Worm (Caenorhabditis elegans) whole organism, L2 larva: ENCODE data around the gene ins-23.

Experiments used
- alr-1 ChIP-seq: fragments of 150-350 bp; optimal IDR thresholded peaks from 2 replicates; lab custom pipeline; 2014; ENCODE audit warnings: missing biosample characterization, missing genetic modification characterization
- ama-1 ChIP-seq: fragments of 150-350 bp; optimal IDR thresholded peaks from 2 replicates; lab custom pipeline; 2018; ENCODE audit warnings: inconsistent platforms
- blmp-1 ChIP-seq: sonication (generic microtip); optimal IDR thresholded peaks from 2 replicates; lab custom pipeline; 2017; ENCODE audit warnings: missing genetic modification characterization, mild to moderate bottlenecking, missing compliant biosample characterization, antibody characterized with exemption, moderate library complexity; ENCODE audit not compliant: insufficient read depth
- ceh-82 ChIP-seq: fragments of 150-350 bp; optimal IDR thresholded peaks from 2 replicates; lab custom pipeline; 2014; ENCODE audit warnings: missing biosample characterization, missing genetic modification characterization
- elt-1 ChIP-seq: fragments of 150-350 bp; optimal IDR thresholded peaks from 2 replicates; lab custom pipeline; 2014; ENCODE audit warnings: missing biosample characterization, missing genetic modification characterization
- lin-11 ChIP-seq: fragments of 150-350 bp; sonication (generic microtip); optimal IDR thresholded peaks from 2 replicates; lab custom pipeline; 2014; ENCODE audit warnings: missing biosample characterization, missing genetic modification characterization, inconsistent platforms, mixed read lengths
- lin-39 ChIP-seq: fragments of 150-350 bp; optimal IDR thresholded peaks from 2 replicates; lab custom pipeline; 2014; ENCODE audit warnings: missing biosample characterization, missing genetic modification reagents, missing genetic modification characterization
- lsy-2 ChIP-seq, 2 experiments: fragments of 150-350 bp in 1 of 2; sonication (generic microtip) in 1 of 2; optimal IDR thresholded peaks; 2 replicates each; lab custom pipeline; 2014 to 2017; ENCODE audit warnings: missing biosample characterization in 2 of 2, missing genetic modification characterization in 2 of 2
- nhr-10 ChIP-seq: sonication (generic microtip); optimal IDR thresholded peaks from 2 replicates; lab custom pipeline; 2017; ENCODE audit warnings: missing biosample characterization, missing genetic modification characterization
- nhr-23 ChIP-seq: fragments of 150-350 bp; optimal IDR thresholded peaks from 2 replicates; lab custom pipeline; 2014; ENCODE audit warnings: missing biosample characterization, missing genetic modification reagents, missing genetic modification characterization
- nhr-77 ChIP-seq: fragments of 150-350 bp; optimal IDR thresholded peaks from 2 replicates; lab custom pipeline; 2014; ENCODE audit warnings: missing biosample characterization, missing genetic modification characterization
- unc-55 ChIP-seq: fragments of 150-350 bp; sonication (generic microtip); optimal IDR thresholded peaks from 3 replicates; lab custom pipeline; 2014; ENCODE audit warnings: missing biosample characterization, missing genetic modification reagents, missing genetic modification characterization
- unc-62 ChIP-seq: fragments of 150-350 bp; optimal IDR thresholded peaks from 2 replicates; lab custom pipeline; 2014; ENCODE audit warnings: missing biosample characterization, missing genetic modification reagents, missing genetic modification characterization

- no peak for TF ChIP-seq alr-1 (tag; lab: Kevin White, UChicago)
- TF ChIP-seq lsy-2 (tag; optimal IDR thresholded peaks at IDR 0.05; lab: Kevin White, UChicago), result no peak
- no peak for TF ChIP-seq nhr-23 (tag; lab: Kevin White, UChicago)
- no peak for TF ChIP-seq lin-11 (tag; lab: Kevin White, UChicago)
- TF ChIP-seq ama-1, result no peak
- TF ChIP-seq nhr-10 (tag; lab: Kevin White, UChicago), result no peak
- TF ChIP-seq elt-1, result no peak
- TF ChIP-seq nhr-77 (tag; lab: Kevin White, UChicago), result no peak
- no peak for TF ChIP-seq unc-62
- no peak for TF ChIP-seq unc-55 (GFP tag; lab: Kevin White, UChicago)
- no peak for TF ChIP-seq ceh-82 (tag; lab: Kevin White, UChicago)
- no peak for TF ChIP-seq lin-39 (tag; lab: Kevin White, UChicago)
- TF ChIP-seq blmp-1 (tag; lab: Kevin White, UChicago), result no peak
These were observed 41.1 kb upstream of the ins-23 start, which contains the start of gene C05B5.12 for ce11 chrIII:9986827-9987429.
